Worm (Caenorhabditis elegans): Measurements from ENCODE around the gene far-2.
A peak's percentile ranks its signal among the peaks of the same experiment; 100 is the strongest.

The far-2 gene

DNA sequence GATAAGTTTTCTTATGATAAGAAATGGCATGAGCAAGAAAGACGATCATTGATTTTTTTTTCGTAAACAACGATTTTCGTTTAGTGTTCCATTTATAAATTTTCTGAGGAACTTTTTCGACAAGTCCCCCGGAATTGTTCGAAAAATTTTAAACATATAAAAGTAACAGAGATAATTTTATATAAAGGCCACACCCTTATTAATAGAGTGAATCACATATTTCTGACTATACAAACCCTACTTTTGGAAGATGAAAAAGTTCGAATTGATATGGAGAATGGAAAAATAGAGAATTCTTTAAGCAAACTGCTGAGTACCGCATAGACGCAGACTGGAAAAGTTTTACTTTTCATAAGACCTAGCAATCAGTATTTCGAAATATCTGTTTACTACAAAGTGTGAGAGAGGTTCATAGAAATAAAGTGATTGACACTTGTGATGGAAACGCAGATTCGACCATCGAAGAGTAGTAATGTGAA lies 30.5 kb upstream of the far-2 start (continued):
- TF ChIP-seq mxl-3 (GFP tag; optimal IDR thresholded peaks at IDR 0.05): no peak
- peak; percentile 59; the same call in 1 of the 2 replicates for TF ChIP-seq vab-7 (GFP tag; IDR thresholded peaks at IDR 0.05)
- TF ChIP-seq ztf-11 (tag; optimal IDR thresholded peaks at IDR 0.05): no peak
- peak; percentile 53; the same call in 1 of the 2 replicates for TF ChIP-seq egl-43 (GFP tag; IDR thresholded peaks at IDR 0.05)
- peak; percentile 80 for TF ChIP-seq nhr-6 (tag; optimal IDR thresholded peaks at IDR 0.05)
- peak; percentile 53 for TF ChIP-seq rbr-2 (tag; optimal IDR thresholded peaks at IDR 0.05)
- peak; percentile 98 for TF ChIP-seq aha-1 (tag)
- peak; percentile 84 for TF ChIP-seq T20F7.1 (GFP tag; optimal IDR thresholded peaks at IDR 0.05)
- TF ChIP-seq zfp-2 (tag; optimal IDR thresholded peaks at IDR 0.05): no peak
- TF ChIP-seq lir-3 (tag; optimal IDR thresholded peaks at IDR 0.05): peak; percentile 5
- peak; percentile 63 for TF ChIP-seq dmd-6 (GFP tag; IDR thresholded peaks at IDR 0.05)
- no peak for TF ChIP-seq F37D6.2 (tag; optimal IDR thresholded peaks at IDR 0.05)
- TF ChIP-seq lin-1 (GFP tag; IDR thresholded peaks at IDR 0.05): peak; percentile 82
- peak; percentile 74 for TF ChIP-seq nhr-28 (tag; optimal IDR thresholded peaks at IDR 0.05)
- TF ChIP-seq pha-4 (GFP tag; IDR thresholded peaks at IDR 0.05): peak; percentile 81
- TF ChIP-seq pha-4 (tag; optimal IDR thresholded peaks at IDR 0.05): peak; percentile 82
- TF ChIP-seq cey-2 (tag; optimal IDR thresholded peaks at IDR 0.05; ENCODE audit: borderline replicate concordance, insufficient read depth): peak; percentile 41
- 0 out of 2 replicates have a peak, but pooled peaks have one; percentile 14 for TF ChIP-seq F44E2.7 (GFP tag; IDR thresholded peaks at IDR 0.05)
- TF ChIP-seq zip-2 (tag; optimal IDR thresholded peaks at IDR 0.05): peak; percentile 74
- no peak for TF ChIP-seq daf-12 (tag; optimal IDR thresholded peaks at IDR 0.05)
- no peak for TF ChIP-seq Y105C5A.15 (GFP tag; IDR thresholded peaks at IDR 0.05)
- peak; percentile 43; the same call in 1 of the 2 replicates for TF ChIP-seq tag-97 (GFP tag; IDR thresholded peaks at IDR 0.05)
- TF ChIP-seq nhr-77 (tag; optimal IDR thresholded peaks at IDR 0.05): peak; percentile 75
- peak; percentile 65 for TF ChIP-seq ztf-7 (tag; optimal IDR thresholded peaks at IDR 0.05)
- TF ChIP-seq madf-5 (GFP tag; IDR thresholded peaks at IDR 0.05): peak in 1 of 2 experiments; percentile 4; a peak in 1 of 4 replicates
- TF ChIP-seq mes-2 (tag; optimal IDR thresholded peaks at IDR 0.05; ENCODE audit: poor library complexity, severe bottlenecking): peak; percentile 63
- peak; percentile 90 for TF ChIP-seq ama-1 (optimal IDR thresholded peaks at IDR 0.05)
- TF ChIP-seq duxl-1 (tag; optimal IDR thresholded peaks at IDR 0.05; ENCODE audit: poor library complexity): peak; percentile 17
- no peak for TF ChIP-seq zip-11 (GFP tag; IDR thresholded peaks at IDR 0.05)
- TF ChIP-seq tra-1 (GFP tag; IDR thresholded peaks at IDR 0.05): peak; percentile 87
- peak; percentile 11 for TF ChIP-seq nhr-76 (tag; optimal IDR thresholded peaks at IDR 0.05)
- 0 out of 2 replicates have a peak, but pooled peaks have one; percentile 4 for TF ChIP-seq D1046.2 (GFP tag; IDR thresholded peaks at IDR 0.05)
- no peak for TF ChIP-seq zag-1 (tag; optimal IDR thresholded peaks at IDR 0.05)
- no peak for TF ChIP-seq Y5F2A.4 (GFP tag; optimal IDR thresholded peaks at IDR 0.05)
- TF ChIP-seq nhr-102 (tag; optimal IDR thresholded peaks at IDR 0.05): peak; percentile 18
- peak; percentile 87 for TF ChIP-seq hlh-30 (tag; optimal IDR thresholded peaks at IDR 0.05; ENCODE audit: insufficient read depth)
- TF ChIP-seq madf-9 (GFP tag; conservative IDR thresholded peaks at IDR 0.05): peak; percentile 62
- peak; percentile 2 for TF ChIP-seq attf-4 (tag; optimal IDR thresholded peaks at IDR 0.05)
- TF ChIP-seq nhr-10 (tag; optimal IDR thresholded peaks at IDR 0.05): peak; percentile 31
- no peak for TF ChIP-seq mxl-2 (GFP tag; conservative IDR thresholded peaks at IDR 0.05)
- TF ChIP-seq unc-130 (GFP tag; optimal IDR thresholded peaks at IDR 0.05): no peak
- 0 out of 2 replicates have a peak, but pooled peaks have one; percentile 57 for TF ChIP-seq arid-1 (GFP tag; conservative IDR thresholded peaks at IDR 0.05)
- peak; percentile 67; the same call in 1 of the 2 replicates for TF ChIP-seq ceh-20 (GFP tag; IDR thresholded peaks at IDR 0.05)
- peak; percentile 29; the same call in 1 of the 2 replicates for TF ChIP-seq php-3 (GFP tag; IDR thresholded peaks at IDR 0.05)
- TF ChIP-seq zfp-3 (GFP tag; conservative IDR thresholded peaks at IDR 0.05): peak; percentile 98
- peak; percentile 36 for TF ChIP-seq gei-8 (GFP tag; optimal IDR thresholded peaks at IDR 0.05)
- TF ChIP-seq daf-19 (GFP tag; conservative IDR thresholded peaks at IDR 0.05): peak; percentile 31; the same call in 1 of the 2 replicates
- TF ChIP-seq ceh-82 (tag; optimal IDR thresholded peaks at IDR 0.05): no peak
- TF ChIP-seq nhr-48 (tag; optimal IDR thresholded peaks at IDR 0.05): no peak
- TF ChIP-seq nhr-111 (GFP tag; optimal IDR thresholded peaks at IDR 0.05): peak; percentile 58
- peak; percentile 66; the same call in 1 of the 2 replicates for TF ChIP-seq lim-7 (GFP tag; IDR thresholded peaks at IDR 0.05)
